Fruit fly (Drosophila melanogaster): ENCODE measurements around the gene CG5235.

CG5235 gene

dm6 chr3L:16045831-16046336, 44.3 kb downstream of the CG5235 start:
- no peak for TF ChIP-seq Dll (optimal IDR thresholded peaks at IDR 0.05)
- no peak for TF ChIP-seq usp (GFP tag; optimal IDR thresholded peaks at IDR 0.05)

dm6 chr3L:16045083-16045830, 44.9 kb downstream of the CG5235 start:
- TF ChIP-seq usp (GFP tag; optimal IDR thresholded peaks at IDR 0.05): no peak
- no peak for TF ChIP-seq pan (optimal IDR thresholded peaks at IDR 0.05)
- no peak for TF ChIP-seq Dll (optimal IDR thresholded peaks at IDR 0.05)
- no peak for TF ChIP-seq psq (optimal IDR thresholded peaks at IDR 0.05)
- TF ChIP-seq EcR (GFP tag; optimal IDR thresholded peaks at IDR 0.05): no peak

dm6 chr3L:16043782-16044352, 46.3 kb downstream of the CG5235 start:
- TF ChIP-seq usp (GFP tag; optimal IDR thresholded peaks at IDR 0.05): no peak

dm6 chr3L:16043045-16043781, 47.0 kb downstream of the CG5235 start:
- TF ChIP-seq EcR (GFP tag; optimal IDR thresholded peaks at IDR 0.05) (peak in 1 of 2 experiments; percentile 63), usp (GFP tag; optimal IDR thresholded peaks at IDR 0.05) (no peak)

- TF ChIP-seq pan (optimal IDR thresholded peaks at IDR 0.05) (no peak), EcR (GFP tag; optimal IDR thresholded peaks at IDR 0.05) (peak in 1 of 2 experiments; percentile 10)
Measured at dm6 chr3L:16042640-16043039, 47.6 kb downstream of the CG5235 start.

- TF ChIP-seq usp (GFP tag; optimal IDR thresholded peaks at IDR 0.05): no peak
- TF ChIP-seq Dll (optimal IDR thresholded peaks at IDR 0.05): no peak
- TF ChIP-seq psq (optimal IDR thresholded peaks at IDR 0.05): no peak
- no peak for TF ChIP-seq EcR (GFP tag; optimal IDR thresholded peaks at IDR 0.05)
- TF ChIP-seq pan (optimal IDR thresholded peaks at IDR 0.05): no peak
- TF ChIP-seq CG8478 (optimal IDR thresholded peaks at IDR 0.05): no peak
Measured at dm6 chr3L:16042080-16042344, 48.2 kb downstream of the CG5235 start.

dm6 chr3L:16041260-16042079, 48.7 kb downstream of the CG5235 start:
- TF ChIP-seq pan (optimal IDR thresholded peaks at IDR 0.05) (no peak), EcR (GFP tag; optimal IDR thresholded peaks at IDR 0.05) (peak in 1 of 2 experiments; percentile 0)

- TF ChIP-seq EcR (GFP tag; optimal IDR thresholded peaks at IDR 0.05): no peak
Measured at dm6 chr3L:16040389-16040788, 49.8 kb downstream of the CG5235 start.

dm6 chr3L:16039063-16039462, 51.1 kb downstream of the CG5235 start:
- no peak for TF ChIP-seq psq (optimal IDR thresholded peaks at IDR 0.05)
- TF ChIP-seq CG8478 (optimal IDR thresholded peaks at IDR 0.05): no peak
- TF ChIP-seq pan (optimal IDR thresholded peaks at IDR 0.05): no peak
- no peak for TF ChIP-seq EcR (GFP tag; optimal IDR thresholded peaks at IDR 0.05)
- no peak for TF ChIP-seq Dll (optimal IDR thresholded peaks at IDR 0.05)
- no peak for TF ChIP-seq usp (GFP tag; optimal IDR thresholded peaks at IDR 0.05)

dm6 chr3L:16037690-16038332, 52.4 kb downstream of the CG5235 start:
- no peak for TF ChIP-seq Dll (optimal IDR thresholded peaks at IDR 0.05)
- TF ChIP-seq EcR (GFP tag; optimal IDR thresholded peaks at IDR 0.05): peak; percentile 33 to 59

All from whole organism.